Fruit fly (Drosophila melanogaster): ENCODE results near the gene Odj.

- TF ChIP-seq ara (GFP tag; IDR thresholded peaks at IDR 0.05) (no peak), Usf (GFP tag; optimal IDR thresholded peaks at IDR 0.05) (no peak), CG7271 (tag; optimal IDR thresholded peaks at IDR 0.05) (no peak), CG12155 (GFP tag; optimal IDR thresholded peaks at IDR 0.05) (no peak), CG10147 (GFP tag; optimal IDR thresholded peaks at IDR 0.05) (no peak), trh (GFP tag; optimal IDR thresholded peaks at IDR 0.05) (no peak)
Measured at dm6 chr3R:17774538-17774937, 34.5 kb downstream of the Odj start.
